Worm (Caenorhabditis elegans) whole organism, midembryonic: ENCODE results near the gene F52E1.14.

ENCODE experiments used
- tab-1 ChIP-seq: fragments of 200-800 bp; sonication (Bioruptor generic); IDR thresholded peaks from 2 replicates; pipeline ENCODE4 v1.3.6; 2022; ENCODE audit warnings: missing genetic modification characterization, missing compliant biosample characterization
- ztf-29 ChIP-seq: fragments of 200-800 bp; sonication (Bioruptor generic); IDR thresholded peaks from 2 replicates; pipeline ENCODE4 v1.3.6; 2022; ENCODE audit warnings: missing genetic modification reagents, missing genetic modification characterization, missing compliant biosample characterization

- TF ChIP-seq tab-1 (no peak), ztf-29 (no peak)
Observed at ce11 chrV:8426210-8426609, 42.5 kb downstream of the F52E1.14 start.
